Fruit fly (Drosophila melanogaster): ENCODE measurements around the gene Dad.

The Dad gene

dm6 chr3R:17007336-17007735 is 46.5 kb upstream of the Dad start (continued):
- TF ChIP-seq zen (tag; optimal IDR thresholded peaks at IDR 0.05) (no peak), gfzf (GFP tag; optimal IDR thresholded peaks at IDR 0.05) (no peak), ap (GFP tag; IDR thresholded peaks at IDR 0.05) (no peak), Dad (GFP tag; optimal IDR thresholded peaks at IDR 0.05) (no peak), CG6813 (GFP tag; optimal IDR thresholded peaks at IDR 0.05) (peak; percentile 17), so (GFP tag; IDR thresholded peaks at IDR 0.05) (no peak), CG8290 (GFP tag; optimal IDR thresholded peaks at IDR 0.05) (no peak), CG8290 (tag; optimal IDR thresholded peaks at IDR 0.05) (peak in 1 of 2 experiments; percentile 26), grau (tag; optimal IDR thresholded peaks at IDR 0.05) (no peak), Pdp1 (GFP tag; optimal IDR thresholded peaks at IDR 0.05) (peak in 1 of 2 experiments; percentile 40), kni (GFP tag; optimal IDR thresholded peaks at IDR 0.05) (no peak), sd (tag; optimal IDR thresholded peaks at IDR 0.05) (peak; percentile 82), CG10267 (tag; optimal IDR thresholded peaks at IDR 0.05) (no peak), slbo (GFP tag; IDR thresholded peaks at IDR 0.05) (no peak), CG1832 (GFP tag; optimal IDR thresholded peaks at IDR 0.05) (no peak), CG7928 (GFP tag; optimal IDR thresholded peaks at IDR 0.05) (no peak), Fer2 (tag; optimal IDR thresholded peaks at IDR 0.05) (peak; percentile 21), CG6854 (GFP tag; optimal IDR thresholded peaks at IDR 0.05) (no peak), CG30020 (tag; optimal IDR thresholded peaks at IDR 0.05) (no peak), ewg (GFP tag; optimal IDR thresholded peaks at IDR 0.05) (no peak), NfI (GFP tag; optimal IDR thresholded peaks at IDR 0.05) (peak; percentile 31), corto (GFP tag; optimal IDR thresholded peaks at IDR 0.05) (no peak), luna (GFP tag; optimal IDR thresholded peaks at IDR 0.05) (no peak), B-H2 (GFP tag; optimal IDR thresholded peaks at IDR 0.05) (peak; percentile 26), Xbp1 (GFP tag; optimal IDR thresholded peaks at IDR 0.05) (no peak), CG10366 (GFP tag; IDR thresholded peaks at IDR 0.05) (no peak), pita (GFP tag; optimal IDR thresholded peaks at IDR 0.05) (no peak), CG9727 (GFP tag; optimal IDR thresholded peaks at IDR 0.05) (no peak), CG12071 (GFP tag; optimal IDR thresholded peaks at IDR 0.05) (peak; percentile 64), exex (tag; optimal IDR thresholded peaks at IDR 0.05) (no peak), CG31441 (GFP tag; IDR thresholded peaks at IDR 0.05) (0 out of 2 replicates have a peak, but pooled peaks have one; percentile 11), CG15696 (tag; optimal IDR thresholded peaks at IDR 0.05) (no peak), lilli (GFP tag; optimal IDR thresholded peaks at IDR 0.05) (no peak), CG3726 (GFP tag; IDR thresholded peaks at IDR 0.05) (no peak), Poxn (GFP tag; IDR thresholded peaks at IDR 0.05) (no peak), nerfin-1 (tag; optimal IDR thresholded peaks at IDR 0.05) (no peak), z (GFP tag; IDR thresholded peaks at IDR 0.05) (no peak), ATbp (GFP tag; optimal IDR thresholded peaks at IDR 0.05) (no peak), Dip3 (GFP tag; optimal IDR thresholded peaks at IDR 0.05) (no peak), wek (GFP tag; optimal IDR thresholded peaks at IDR 0.05) (peak; percentile 12), Doc3 (GFP tag; IDR thresholded peaks at IDR 0.05; ENCODE audit: partially characterized antibody) (no peak), amos (GFP tag; IDR thresholded peaks at IDR 0.05; ENCODE audit: partially characterized antibody) (no peak), CG1024 (GFP tag; IDR thresholded peaks at IDR 0.05) (no peak), crc (GFP tag; optimal IDR thresholded peaks at IDR 0.05) (no peak), yki (optimal IDR thresholded peaks at IDR 0.05) (no peak), chinmo (GFP tag; IDR thresholded peaks at IDR 0.05; ENCODE audit: partially characterized antibody) (no peak), gce (GFP tag; IDR thresholded peaks at IDR 0.05) (no peak), odd (GFP tag; optimal IDR thresholded peaks at IDR 0.05) (peak; percentile 4), CG1792 (GFP tag; optimal IDR thresholded peaks at IDR 0.05) (no peak), gro (GFP tag; optimal IDR thresholded peaks at IDR 0.05) (no peak), CG3281 (GFP tag; optimal IDR thresholded peaks at IDR 0.05) (peak; percentile 36)

All from whole organism, embryonic.